Fruit fly (Drosophila melanogaster): ENCODE measurements around the gene Roc1b.
A peak's percentile ranks its signal among the peaks of the same experiment; 100 is the strongest.

Roc1b gene

dm6 chr3L:339072-339471 is 18.7 kb upstream of the Roc1b start:
- TF ChIP-seq Rel (GFP tag; optimal IDR thresholded peaks at IDR 0.05) (no peak), Rel (tag; optimal IDR thresholded peaks at IDR 0.05) (peak; percentile 6), Sp1 (GFP tag; optimal IDR thresholded peaks at IDR 0.05) (peak; percentile 18), h (GFP tag; optimal IDR thresholded peaks at IDR 0.05) (peak; percentile 15), br (GFP tag; optimal IDR thresholded peaks at IDR 0.05) (no peak), foxo (GFP tag; optimal IDR thresholded peaks at IDR 0.05) (peak in 1 of 2 experiments; percentile 24), fru (GFP tag; optimal IDR thresholded peaks at IDR 0.05) (no peak), HLH106 (tag; optimal IDR thresholded peaks at IDR 0.05) (peak; percentile 15), Hnf4 (GFP tag; optimal IDR thresholded peaks at IDR 0.05) (peak; percentile 14)

DNA sequence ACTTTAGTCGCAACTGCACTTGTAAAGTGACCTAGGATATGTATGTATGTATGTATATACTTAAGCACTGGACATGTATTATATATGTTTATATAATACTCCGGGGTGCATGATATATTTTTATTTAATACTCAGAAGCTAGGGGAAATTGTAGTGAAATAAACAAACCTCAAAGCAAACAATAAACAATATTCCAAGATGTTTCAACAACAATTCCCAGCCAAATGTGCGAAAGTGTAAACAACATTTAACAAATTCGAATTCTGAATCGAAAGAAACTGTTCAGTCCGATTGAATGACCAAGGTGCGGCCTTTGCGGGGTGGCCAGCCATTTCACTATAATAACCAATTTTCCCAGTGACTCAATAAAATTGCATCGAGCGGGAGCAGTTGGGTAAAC is 17.7 kb upstream of the Roc1b start:
- TF ChIP-seq N (GFP tag; optimal IDR thresholded peaks at IDR 0.05) (no peak), jim (GFP tag; optimal IDR thresholded peaks at IDR 0.05) (no peak), Myc (optimal IDR thresholded peaks at IDR 0.05) (no peak), rgr (GFP tag; optimal IDR thresholded peaks at IDR 0.05) (no peak)

dm6 chr3L:340569-340968 is 17.2 kb upstream of the Roc1b start:
- TF ChIP-seq Sp1 (GFP tag; optimal IDR thresholded peaks at IDR 0.05) = no peak
- TF ChIP-seq pan (optimal IDR thresholded peaks at IDR 0.05) = no peak
- TF ChIP-seq fru (GFP tag; optimal IDR thresholded peaks at IDR 0.05) = no peak
- TF ChIP-seq sage (GFP tag; optimal IDR thresholded peaks at IDR 0.05) = no peak
- no peak for TF ChIP-seq Vsx2 (GFP tag; optimal IDR thresholded peaks at IDR 0.05; ENCODE audit: partially characterized antibody)
- TF ChIP-seq jim (GFP tag; optimal IDR thresholded peaks at IDR 0.05) = no peak

- TF ChIP-seq Hr83 (GFP tag; optimal IDR thresholded peaks at IDR 0.05; ENCODE audit: poor library complexity, severe bottlenecking) = peak; percentile 7
- no peak for TF ChIP-seq HLH106 (tag; optimal IDR thresholded peaks at IDR 0.05)
- no peak for TF ChIP-seq Rel (GFP tag; optimal IDR thresholded peaks at IDR 0.05)
- peak; percentile 92 for TF ChIP-seq Rel (tag; optimal IDR thresholded peaks at IDR 0.05)
- TF ChIP-seq lola (GFP tag; optimal IDR thresholded peaks at IDR 0.05) = no peak
- no peak for TF ChIP-seq br (GFP tag; optimal IDR thresholded peaks at IDR 0.05)
- TF ChIP-seq usp (GFP tag; optimal IDR thresholded peaks at IDR 0.05) = no peak
- peak; percentile 31 for TF ChIP-seq h (GFP tag; optimal IDR thresholded peaks at IDR 0.05)
- no peak for TF ChIP-seq Dif (GFP tag; optimal IDR thresholded peaks at IDR 0.05; ENCODE audit: partially characterized antibody)
- TF ChIP-seq Sp1 (GFP tag; optimal IDR thresholded peaks at IDR 0.05) = peak; percentile 13
Observed at dm6 chr3L:341052-341852, 16.5 kb upstream of the Roc1b start.

dm6 chr3L:342839-343238 is 14.9 kb upstream of the Roc1b start, which contains the start of gene mthl10:
mthl10 (minus strand) TSS chr3L:342915.
- no peak for TF ChIP-seq CG32264 (GFP tag; optimal IDR thresholded peaks at IDR 0.05)
- peak; percentile 40 for TF ChIP-seq sage (GFP tag; optimal IDR thresholded peaks at IDR 0.05)
- TF ChIP-seq jim (GFP tag; optimal IDR thresholded peaks at IDR 0.05) = no peak
- no peak for TF ChIP-seq OdsH (GFP tag; optimal IDR thresholded peaks at IDR 0.05)
- no peak for TF ChIP-seq CG9705 (GFP tag; optimal IDR thresholded peaks at IDR 0.05)
- no peak for TF ChIP-seq GATAd (GFP tag; optimal IDR thresholded peaks at IDR 0.05)
- no peak for TF ChIP-seq Vsx2 (GFP tag; optimal IDR thresholded peaks at IDR 0.05; ENCODE audit: partially characterized antibody)
- no peak for TF ChIP-seq br (GFP tag; optimal IDR thresholded peaks at IDR 0.05)
- TF ChIP-seq Sp1 (GFP tag; optimal IDR thresholded peaks at IDR 0.05) = no peak
- TF ChIP-seq rgr (GFP tag; optimal IDR thresholded peaks at IDR 0.05) = no peak
- TF ChIP-seq Dfd (GFP tag; optimal IDR thresholded peaks at IDR 0.05) = no peak
- TF ChIP-seq CrebA (GFP tag; optimal IDR thresholded peaks at IDR 0.05; ENCODE audit: borderline replicate concordance) = no peak
- TF ChIP-seq lola (GFP tag; optimal IDR thresholded peaks at IDR 0.05) = peak; percentile 73
- no peak for TF ChIP-seq Dif (GFP tag; optimal IDR thresholded peaks at IDR 0.05; ENCODE audit: partially characterized antibody)
- no peak for TF ChIP-seq brk (GFP tag; optimal IDR thresholded peaks at IDR 0.05)
- TF ChIP-seq ey (GFP tag; optimal IDR thresholded peaks at IDR 0.05) = no peak
- TF ChIP-seq psq (GFP tag; optimal IDR thresholded peaks at IDR 0.05) = no peak
- TF ChIP-seq foxo (GFP tag; optimal IDR thresholded peaks at IDR 0.05) = peak in 1 of 2 experiments; percentile 57
- no peak for TF ChIP-seq N (GFP tag; optimal IDR thresholded peaks at IDR 0.05)
- TF ChIP-seq Myc (optimal IDR thresholded peaks at IDR 0.05) = peak; percentile 22
- no peak for TF ChIP-seq HLH106 (tag; optimal IDR thresholded peaks at IDR 0.05)
- TF ChIP-seq Rel (GFP tag; optimal IDR thresholded peaks at IDR 0.05) = no peak
- TF ChIP-seq Rel (tag; optimal IDR thresholded peaks at IDR 0.05) = peak; percentile 49
- TF ChIP-seq Hr78 (GFP tag; optimal IDR thresholded peaks at IDR 0.05) = no peak
- no peak for TF ChIP-seq woc (GFP tag; optimal IDR thresholded peaks at IDR 0.05)
